Fruit fly (Drosophila melanogaster) whole organism, embryonic: ENCODE results near the gene CG42693.

Source experiments
- ATbp ChIP-seq: fragments of 200-800 bp; sonication (Bioruptor generic); optimal IDR thresholded peaks from 2 replicates; lab custom pipeline; 2017; ENCODE audit warnings: missing biosample characterization, mild to moderate bottlenecking, missing genetic modification characterization, missing genetic modification reagents
- CG10654 ChIP-seq: fragments of 200-800 bp; sonication (Bioruptor generic); optimal IDR thresholded peaks from 2 replicates; lab custom pipeline; 2016; ENCODE audit warnings: missing biosample characterization, missing genetic modification characterization
- CG12071 ChIP-seq: fragments of 200-800 bp; sonication (Bioruptor generic); optimal IDR thresholded peaks from 3 replicates; lab custom pipeline; 2018; ENCODE audit warnings: missing biosample characterization, mild to moderate bottlenecking, missing genetic modification characterization
- CG12155 ChIP-seq: fragments of 200-800 bp; sonication (Bioruptor generic); optimal IDR thresholded peaks from 3 replicates; lab custom pipeline; 2016; ENCODE audit warnings: missing biosample characterization, missing genetic modification characterization
- CG12299 ChIP-seq: fragments of 200-800 bp; sonication (Bioruptor generic); optimal IDR thresholded peaks from 2 replicates; lab custom pipeline; 2018; ENCODE audit warnings: missing biosample characterization, mild to moderate bottlenecking, missing genetic modification characterization
- CG1529 ChIP-seq: fragments of 200-800 bp; sonication (Bioruptor generic); optimal IDR thresholded peaks from 3 replicates; lab custom pipeline; 2018; ENCODE audit warnings: missing biosample characterization, missing genetic modification characterization
- CG1603 ChIP-seq: fragments of 200-800 bp; sonication (Bioruptor generic); optimal IDR thresholded peaks from 2 replicates; lab custom pipeline; 2019; ENCODE audit warnings: missing biosample characterization, mild to moderate bottlenecking, missing genetic modification characterization, moderate library complexity
- CG18262 ChIP-seq: fragments of 200-800 bp; optimal IDR thresholded peaks from 3 replicates; lab custom pipeline; 2019; ENCODE audit warnings: missing biosample characterization, mild to moderate bottlenecking, missing genetic modification characterization, moderate library complexity
- CG31441 ChIP-seq: fragments of 200-800 bp; sonication (Bioruptor generic); IDR thresholded peaks from 2 replicates; pipeline ENCODE4 v1.3.6; 2022; ENCODE audit warnings: missing biosample characterization, missing genetic modification characterization
- CG4360 ChIP-seq: fragments of 200-800 bp; sonication (Bioruptor generic); IDR thresholded peaks from 2 replicates; pipeline ENCODE4 v1.3.6; 2022; ENCODE audit warnings: missing biosample characterization, missing genetic modification characterization
- CG6254 ChIP-seq: fragments of 200-800 bp; sonication (Bioruptor generic); optimal IDR thresholded peaks from 3 replicates; lab custom pipeline; 2017; ENCODE audit warnings: mild to moderate bottlenecking, missing biosample characterization, missing genetic modification reagents, missing genetic modification characterization
- CG6854 ChIP-seq: fragments of 200-800 bp; sonication (Bioruptor generic); optimal IDR thresholded peaks from 3 replicates; lab custom pipeline; 2017; ENCODE audit warnings: missing biosample characterization, mild to moderate bottlenecking, missing genetic modification characterization
- CG7271 ChIP-seq: fragments of 200-800 bp; sonication (Bioruptor generic); optimal IDR thresholded peaks from 2 replicates; lab custom pipeline; 2018; ENCODE audit warnings: missing biosample characterization, mild to moderate bottlenecking, missing genetic modification characterization, moderate library complexity
- CG7372 ChIP-seq: fragments of 200-800 bp; sonication (Bioruptor generic); IDR thresholded peaks from 2 replicates; pipeline ENCODE4 v1.3.6; 2022; ENCODE audit warnings: missing biosample characterization, missing genetic modification characterization
- CG9215 ChIP-seq: fragments of 200-800 bp; sonication (Bioruptor generic); IDR thresholded peaks from 2 replicates; pipeline ENCODE4 v1.3.6; 2022; ENCODE audit warnings: missing biosample characterization, missing genetic modification characterization
- CG9609 ChIP-seq: fragments of 200-800 bp; sonication (Bioruptor generic); optimal IDR thresholded peaks from 3 replicates; lab custom pipeline; 2016; ENCODE audit warnings: missing biosample characterization, missing genetic modification characterization
- CHES-1-like ChIP-seq: fragments of 200-800 bp; sonication (Bioruptor generic); optimal IDR thresholded peaks from 2 replicates; lab custom pipeline; 2016; ENCODE audit warnings: missing biosample characterization, missing genetic modification characterization
- D19A ChIP-seq: fragments of 200-800 bp; optimal IDR thresholded peaks from 3 replicates; lab custom pipeline; 2019; ENCODE audit warnings: missing biosample characterization, mild to moderate bottlenecking, missing genetic modification characterization, moderate library complexity
- Dip3 ChIP-seq: fragments of 200-800 bp; sonication (Bioruptor generic); optimal IDR thresholded peaks from 3 replicates; lab custom pipeline; 2016; ENCODE audit warnings: missing biosample characterization, missing genetic modification characterization
- E2f1 ChIP-seq: fragments of 200-800 bp; sonication (Bioruptor generic); IDR thresholded peaks from 2 replicates; pipeline ENCODE4 v1.3.6; 2022; ENCODE audit warnings: missing biosample characterization, missing genetic modification characterization
- E2f2 ChIP-seq: fragments of 200-800 bp; sonication (Bioruptor generic); IDR thresholded peaks from 2 replicates; pipeline ENCODE4 v1.3.6; 2022; ENCODE audit warnings: missing biosample characterization, missing genetic modification characterization
- Fer1 ChIP-seq: fragments of 200-800 bp; sonication (Bioruptor generic); optimal IDR thresholded peaks from 2 replicates; lab custom pipeline; 2017; ENCODE audit warnings: missing biosample characterization, mild to moderate bottlenecking, missing genetic modification characterization
- Gug ChIP-seq: fragments of 200-800 bp; sonication (Bioruptor generic); IDR thresholded peaks from 4 replicates; pipeline ENCODE4 v1.3.6; 2022; ENCODE audit warnings: missing biosample characterization, missing genetic modification characterization
- HLH4C ChIP-seq: fragments of 200-800 bp; sonication (Bioruptor generic); IDR thresholded peaks from 3 replicates; pipeline ENCODE4 v1.3.6; 2022; ENCODE audit warnings: missing biosample characterization, missing genetic modification characterization; ENCODE audit not compliant: partially characterized antibody
- HLH54F ChIP-seq: fragments of 200-800 bp; sonication (Bioruptor generic); optimal IDR thresholded peaks from 3 replicates; lab custom pipeline; 2016; ENCODE audit warnings: missing biosample characterization, missing genetic modification characterization
- Hr39 ChIP-seq: fragments of >200 bp; optimal IDR thresholded peaks from 2 replicates; lab custom pipeline; 2017
- Jarid2 ChIP-seq: fragments of 200-800 bp; sonication (Bioruptor generic); optimal IDR thresholded peaks from 3 replicates; lab custom pipeline; 2017; ENCODE audit warnings: mild to moderate bottlenecking, missing biosample characterization, missing genetic modification reagents, missing genetic modification characterization
- Lhr ChIP-seq: fragments of 200-800 bp; sonication (Bioruptor generic); optimal IDR thresholded peaks from 3 replicates; lab custom pipeline; 2017; ENCODE audit warnings: mild to moderate bottlenecking, missing biosample characterization, missing genetic modification reagents, missing genetic modification characterization
- MTF-1 ChIP-seq: fragments of 200-800 bp; sonication (Bioruptor generic); optimal IDR thresholded peaks from 2 replicates; lab custom pipeline; 2018; ENCODE audit warnings: missing biosample characterization, mild to moderate bottlenecking, missing genetic modification characterization, borderline replicate concordance
- Nf-YB ChIP-seq: fragments of 200-800 bp; sonication (Bioruptor generic); optimal IDR thresholded peaks from 3 replicates; lab custom pipeline; 2019; ENCODE audit warnings: missing biosample characterization, mild to moderate bottlenecking, missing genetic modification characterization, moderate library complexity
- PHDP ChIP-seq: fragments of 200-800 bp; sonication (Bioruptor generic); optimal IDR thresholded peaks from 3 replicates; lab custom pipeline; 2018; ENCODE audit warnings: missing biosample characterization, mild to moderate bottlenecking, missing genetic modification characterization, moderate library complexity
- Stat92E ChIP-seq, 3 experiments: fragments of >200 bp in 2 of 3; fragments of 200-800 bp in 1 of 3; sonication (Bioruptor generic) in 1 of 3; optimal IDR thresholded peaks; 2 replicates each; lab custom pipeline; 2017 to 2019; ENCODE audit warnings: missing biosample characterization in 3 of 3, missing genetic modification characterization in 3 of 3, mild to moderate bottlenecking in 1 of 3, moderate library complexity in 1 of 3
- Xrp1 ChIP-seq: fragments of 200-800 bp; sonication (Bioruptor generic); IDR thresholded peaks from 2 replicates; pipeline ENCODE4 v1.3.6; 2022; ENCODE audit warnings: missing biosample characterization, missing genetic modification characterization
- abd-A ChIP-seq: fragments of 200-800 bp; sonication (Bioruptor generic); optimal IDR thresholded peaks from 3 replicates; lab custom pipeline; 2019; ENCODE audit warnings: missing biosample characterization, mild to moderate bottlenecking, missing genetic modification characterization, moderate library complexity
- az2 ChIP-seq: fragments of 200-800 bp; sonication (Bioruptor generic); optimal IDR thresholded peaks from 3 replicates; lab custom pipeline; 2016; ENCODE audit warnings: missing biosample characterization, missing genetic modification characterization
- cato ChIP-seq: fragments of 200-800 bp; sonication (Bioruptor generic); optimal IDR thresholded peaks from 2 replicates; lab custom pipeline; 2016; ENCODE audit warnings: missing biosample characterization, missing genetic modification characterization, borderline replicate concordance
- gcm ChIP-seq: fragments of 200-800 bp; sonication (Bioruptor generic); optimal IDR thresholded peaks from 2 replicates; lab custom pipeline; 2019; ENCODE audit warnings: missing biosample characterization, mild to moderate bottlenecking, missing genetic modification characterization, moderate library complexity
- gro ChIP-seq: fragments of 200-800 bp; sonication (Bioruptor generic); optimal IDR thresholded peaks from 2 replicates; lab custom pipeline; 2016; ENCODE audit warnings: missing biosample characterization, missing genetic modification characterization
- kni ChIP-seq: fragments of 200-800 bp; sonication (Bioruptor generic); optimal IDR thresholded peaks from 3 replicates; lab custom pipeline; 2017; ENCODE audit warnings: mild to moderate bottlenecking, missing biosample characterization, missing genetic modification reagents, missing genetic modification characterization
- lilli ChIP-seq: fragments of 200-800 bp; sonication (Bioruptor generic); optimal IDR thresholded peaks from 3 replicates; lab custom pipeline; 2016; ENCODE audit warnings: missing biosample characterization, missing genetic modification characterization
- lov ChIP-seq, 2 experiments: fragments of 200-800 bp in 1 of 2; fragments of >200 bp in 1 of 2; sonication (Bioruptor generic) in 1 of 2; IDR thresholded peaks in 1 of 2; optimal IDR thresholded peaks in 1 of 2; 2 replicates in 1 of 2; 3 replicates in 1 of 2; pipeline versions ENCODE4 v1.3.6 to Lab custom; 2017 to 2022; ENCODE audit warnings: missing biosample characterization in 1 of 2, missing genetic modification characterization in 1 of 2
- nerfin-1 ChIP-seq: fragments of 200-800 bp; sonication (Bioruptor generic); optimal IDR thresholded peaks from 3 replicates; lab custom pipeline; 2019; ENCODE audit warnings: missing biosample characterization, mild to moderate bottlenecking, missing genetic modification characterization, moderate library complexity
- pum ChIP-seq: fragments of 200-800 bp; sonication (Bioruptor generic); optimal IDR thresholded peaks from 2 replicates; lab custom pipeline; 2016; ENCODE audit warnings: missing biosample characterization, missing genetic modification characterization
- run ChIP-seq: fragments of 200-800 bp; sonication (Bioruptor generic); optimal IDR thresholded peaks from 3 replicates; lab custom pipeline; 2018; ENCODE audit warnings: missing biosample characterization, mild to moderate bottlenecking, missing genetic modification characterization
- shn ChIP-seq: fragments of 200-800 bp; sonication (Bioruptor generic); optimal IDR thresholded peaks from 3 replicates; lab custom pipeline; 2016; ENCODE audit warnings: missing biosample characterization, missing genetic modification characterization
- sima ChIP-seq: fragments of 200-800 bp; sonication (Bioruptor generic); optimal IDR thresholded peaks from 2 replicates; lab custom pipeline; 2016; ENCODE audit warnings: missing biosample characterization, missing genetic modification characterization
- tna ChIP-seq: fragments of 200-800 bp; sonication (Bioruptor generic); IDR thresholded peaks from 2 replicates; pipeline ENCODE4 v1.3.6; 2022; ENCODE audit warnings: missing biosample characterization, missing genetic modification characterization; ENCODE audit not compliant: partially characterized antibody
- vnd ChIP-seq: fragments of 200-800 bp; sonication (Bioruptor generic); IDR thresholded peaks from 3 replicates; pipeline ENCODE4 v1.3.6; 2022; ENCODE audit warnings: missing biosample characterization, missing genetic modification characterization; ENCODE audit not compliant: partially characterized antibody

Gene CG42693

dm6 chr3R:31686692-31687351 lies 21.3 kb downstream of the CG42693 start (continued):
- peak; percentile 91 for TF ChIP-seq ATbp
- TF ChIP-seq HLH54F (GFP tag; lab: Kevin White, UChicago): peak; percentile 45
- peak; percentile 78 for TF ChIP-seq CG9609
- peak; percentile 87 for TF ChIP-seq pum (GFP tag; lab: Kevin White, UChicago)
- TF ChIP-seq az2 (GFP tag; lab: Kevin White, UChicago): peak; percentile 92
- no peak for TF ChIP-seq Hr39 (lab: Kevin White, UChicago)
- TF ChIP-seq tna (GFP tag; lab: Robert Waterston, UW): no peak
- TF ChIP-seq Fer1 (GFP tag; lab: Kevin White, UChicago): no peak
- peak; percentile 89 for TF ChIP-seq D19A (tag; lab: Kevin White, UChicago)
- peak; percentile 41; the same call in 1 of the 2 replicates for TF ChIP-seq CG7372 (GFP tag; lab: Robert Waterston, UW)
- peak; percentile 76 for TF ChIP-seq CG12155 (GFP tag; lab: Kevin White, UChicago)
- TF ChIP-seq CG12071: peak; percentile 56
- peak; percentile 65 for TF ChIP-seq sima (GFP tag; lab: Kevin White, UChicago)
- TF ChIP-seq Gug (GFP tag; lab: Robert Waterston, UW): peak; percentile 71; the same call in 2 of the 4 replicates
- peak; percentile 32 for TF ChIP-seq abd-A (tag; lab: Kevin White, UChicago)
- peak; percentile 55 for TF ChIP-seq CG9215 (GFP tag; lab: Robert Waterston, UW)
- TF ChIP-seq gro: no peak
- TF ChIP-seq CG4360 (GFP tag; lab: Robert Waterston, UW): peak; percentile 83
- peak; percentile 95 for TF ChIP-seq CG18262 (tag; lab: Kevin White, UChicago)
- TF ChIP-seq CG6254 (GFP tag; lab: Kevin White, UChicago): peak; percentile 92
- peak; percentile 72 for TF ChIP-seq shn (GFP tag; lab: Kevin White, UChicago)
- TF ChIP-seq MTF-1 (GFP tag; lab: Kevin White, UChicago): peak; percentile 85
- peak; percentile 86 for TF ChIP-seq gcm (GFP tag; lab: Kevin White, UChicago)
- peak; percentile 61 for TF ChIP-seq CG12299 (tag; lab: Kevin White, UChicago)
- no peak for TF ChIP-seq vnd
- TF ChIP-seq CG7271 (tag; lab: Kevin White, UChicago): peak; percentile 57
- TF ChIP-seq CHES-1-like (GFP tag; lab: Kevin White, UChicago): peak; percentile 68
- peak; percentile 78 for TF ChIP-seq PHDP
- peak; percentile 95 for TF ChIP-seq Xrp1
- peak; percentile 27 for TF ChIP-seq Jarid2 (GFP tag; lab: Kevin White, UChicago)
- peak; percentile 91 for TF ChIP-seq Lhr (GFP tag; lab: Kevin White, UChicago)
- TF ChIP-seq E2f1 (GFP tag; lab: Robert Waterston, UW): peak; percentile 66; the same call in 1 of the 2 replicates
- peak; percentile 94 for TF ChIP-seq CG31441 (GFP tag; lab: Robert Waterston, UW)
- TF ChIP-seq CG6854: peak; percentile 24
- peak; percentile 85 for TF ChIP-seq lilli
- no peak for TF ChIP-seq HLH4C (GFP tag; lab: Robert Waterston, UW)
- TF ChIP-seq lov (optimal IDR thresholded peaks at IDR 0.05; lab: Kevin White, UChicago): no peak
- TF ChIP-seq lov (GFP tag; IDR thresholded peaks at IDR 0.05; lab: Robert Waterston, UW): peak; percentile 87
- peak; percentile 4 for TF ChIP-seq run (tag; lab: Kevin White, UChicago)
- peak; percentile 62 for TF ChIP-seq Dip3
- TF ChIP-seq CG1529: peak; percentile 91
- peak; percentile 91 for TF ChIP-seq nerfin-1 (tag; lab: Kevin White, UChicago)
- peak; percentile 95 for TF ChIP-seq CG1603 (tag; lab: Kevin White, UChicago)
- TF ChIP-seq cato (GFP tag; lab: Kevin White, UChicago): peak; percentile 83
- peak in 1 of 3 experiments; percentile 95 for TF ChIP-seq Stat92E (GFP tag; optimal IDR thresholded peaks at IDR 0.05; lab: Kevin White, UChicago)
- TF ChIP-seq kni (GFP tag; lab: Kevin White, UChicago): peak; percentile 96
- TF ChIP-seq Nf-YB (GFP tag; lab: Kevin White, UChicago): peak; percentile 68
- TF ChIP-seq E2f2 (GFP tag; lab: Robert Waterston, UW): peak; percentile 58; the same call in 1 of the 2 replicates
- peak; percentile 80 for TF ChIP-seq CG10654 (GFP tag; lab: Kevin White, UChicago)
